Worm (Caenorhabditis elegans) whole organism, L2 larva: ENCODE measurements around the gene T03G6.7.

Experiments
- aly-2 ChIP-seq: fragments of 150-350 bp; optimal IDR thresholded peaks from 2 replicates; lab custom pipeline; 2014; ENCODE audit warnings: missing biosample characterization, missing genetic modification characterization
- ceh-82 ChIP-seq: fragments of 150-350 bp; optimal IDR thresholded peaks from 2 replicates; lab custom pipeline; 2014; ENCODE audit warnings: missing biosample characterization, missing genetic modification characterization
- mab-5 ChIP-seq: fragments of 150-350 bp; optimal IDR thresholded peaks from 2 replicates; lab custom pipeline; 2014; ENCODE audit warnings: missing biosample characterization, missing genetic modification characterization
- nhr-11 ChIP-seq: fragments of 150-350 bp; optimal IDR thresholded peaks from 2 replicates; lab custom pipeline; 2014; ENCODE audit warnings: missing biosample characterization, missing genetic modification characterization
- nhr-77 ChIP-seq: fragments of 150-350 bp; optimal IDR thresholded peaks from 2 replicates; lab custom pipeline; 2014; ENCODE audit warnings: missing biosample characterization, missing genetic modification characterization
- unc-39 ChIP-seq: fragments of 150-350 bp; optimal IDR thresholded peaks from 2 replicates; lab custom pipeline; 2014; ENCODE audit warnings: missing biosample characterization, missing genetic modification characterization
- unc-62 ChIP-seq: fragments of 150-350 bp; optimal IDR thresholded peaks from 2 replicates; lab custom pipeline; 2014; ENCODE audit warnings: missing biosample characterization, missing genetic modification reagents, missing genetic modification characterization

DNA sequence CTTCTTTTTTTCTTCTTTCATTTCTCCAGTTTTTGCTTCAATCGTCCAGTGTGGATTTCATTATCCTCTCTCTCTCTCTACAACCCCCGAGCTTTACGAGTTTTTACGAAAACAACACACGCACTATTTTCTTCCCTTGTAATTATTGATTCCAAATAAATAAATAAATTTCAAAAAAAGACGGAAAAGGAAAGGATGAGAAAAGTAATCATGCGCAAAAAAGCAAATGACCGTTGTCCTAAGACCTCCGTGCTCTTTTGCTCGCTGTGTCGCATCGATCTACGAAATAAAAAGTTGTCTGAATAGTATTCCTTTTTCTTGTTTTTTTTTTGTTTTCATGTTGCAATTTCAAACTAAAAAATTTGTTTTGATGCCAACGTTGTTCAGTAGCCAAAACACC, 43.2 kb upstream of the T03G6.7 start:
- TF ChIP-seq aly-2 (tag; lab: Kevin White, UChicago) (no peak), ceh-82 (tag; lab: Kevin White, UChicago) (no peak), mab-5 (no peak), unc-62 (GFP tag; lab: Kevin White, UChicago) (no peak), nhr-11 (tag; lab: Kevin White, UChicago) (no peak), unc-39 (tag; lab: Kevin White, UChicago) (no peak), nhr-77 (tag; lab: Kevin White, UChicago) (no peak)
